Fruit fly (Drosophila melanogaster): ENCODE data around the gene endos.

The endos gene

dm6 chr3L:13993742-13994719 lies 37.5 kb downstream of the endos start, which contains the start of gene CtsK1:
CtsK1 (plus strand) TSS chr3L:13994231.
- TF ChIP-seq insv (optimal IDR thresholded peaks at IDR 0.05), result no peak
- TF ChIP-seq Myc (optimal IDR thresholded peaks at IDR 0.05), result no peak
- TF ChIP-seq h (optimal IDR thresholded peaks at IDR 0.05), result no peak
- no peak for TF ChIP-seq ttk (optimal IDR thresholded peaks at IDR 0.05)
- TF ChIP-seq psq (optimal IDR thresholded peaks at IDR 0.05), result no peak
- no peak for TF ChIP-seq Sin3A (optimal IDR thresholded peaks at IDR 0.05)

- TF ChIP-seq Sin3A (optimal IDR thresholded peaks at IDR 0.05) (no peak), psq (optimal IDR thresholded peaks at IDR 0.05) (no peak), ttk (optimal IDR thresholded peaks at IDR 0.05) (no peak), insv (optimal IDR thresholded peaks at IDR 0.05) (no peak), h (optimal IDR thresholded peaks at IDR 0.05) (no peak), Myc (optimal IDR thresholded peaks at IDR 0.05) (no peak)
These were observed 38.2 kb downstream of the endos start, which contains the start of gene CG17364 for dm6 chr3L:13993233-13993741. CG17364 (minus strand) TSS chr3L:13993400.

DNA sequence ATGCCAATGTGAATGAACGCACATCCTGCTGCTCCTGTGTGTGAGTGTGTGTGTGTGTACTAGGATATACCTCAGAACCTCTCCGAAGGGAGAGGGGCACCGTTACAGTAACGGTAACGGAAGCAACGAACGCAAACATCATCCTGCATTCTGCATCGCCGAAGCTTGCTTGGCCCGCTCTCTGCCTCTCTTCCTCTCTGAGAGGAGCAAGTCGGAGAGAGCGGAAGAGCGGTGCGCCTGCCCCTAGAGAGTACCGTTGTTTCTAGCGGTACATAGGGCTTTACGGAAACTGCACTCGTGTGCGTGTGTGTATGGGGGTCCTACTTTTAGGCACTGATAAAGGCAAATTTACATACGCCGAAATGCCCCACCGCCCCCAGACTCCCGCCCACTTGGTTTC lies 40.2 kb downstream of the endos start:
- TF ChIP-seq psq (optimal IDR thresholded peaks at IDR 0.05) (no peak), insv (optimal IDR thresholded peaks at IDR 0.05) (no peak), h (optimal IDR thresholded peaks at IDR 0.05) (no peak), Myc (optimal IDR thresholded peaks at IDR 0.05) (no peak), Sin3A (optimal IDR thresholded peaks at IDR 0.05) (no peak), ttk (optimal IDR thresholded peaks at IDR 0.05) (no peak)

DNA sequence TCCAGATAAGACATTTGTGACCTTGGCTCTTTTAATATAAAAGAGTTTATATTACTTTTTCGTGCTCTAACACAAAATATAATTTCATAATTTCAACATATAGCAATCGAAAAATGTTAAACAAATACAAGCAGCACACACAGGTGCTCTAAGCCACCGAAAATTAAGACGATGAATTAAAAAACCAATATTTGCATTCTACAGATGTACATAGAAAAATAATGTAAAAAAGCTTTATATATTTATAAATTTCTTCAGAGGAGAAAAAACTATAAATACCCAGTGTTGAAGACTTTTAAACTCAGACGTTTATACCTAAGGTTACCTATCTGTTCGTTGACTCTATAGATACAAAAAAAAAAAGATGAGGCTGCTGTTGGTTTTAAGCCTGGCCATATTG lies 43.9 kb downstream of the endos start, which contains the start of gene CG9040:
CG9040 (plus strand) TSS at position 301 of the 400 bp plus-strand sequence.
- TF ChIP-seq insv (optimal IDR thresholded peaks at IDR 0.05), result no peak
- TF ChIP-seq Myc (optimal IDR thresholded peaks at IDR 0.05), result no peak
- no peak for TF ChIP-seq ttk (optimal IDR thresholded peaks at IDR 0.05)

DNA sequence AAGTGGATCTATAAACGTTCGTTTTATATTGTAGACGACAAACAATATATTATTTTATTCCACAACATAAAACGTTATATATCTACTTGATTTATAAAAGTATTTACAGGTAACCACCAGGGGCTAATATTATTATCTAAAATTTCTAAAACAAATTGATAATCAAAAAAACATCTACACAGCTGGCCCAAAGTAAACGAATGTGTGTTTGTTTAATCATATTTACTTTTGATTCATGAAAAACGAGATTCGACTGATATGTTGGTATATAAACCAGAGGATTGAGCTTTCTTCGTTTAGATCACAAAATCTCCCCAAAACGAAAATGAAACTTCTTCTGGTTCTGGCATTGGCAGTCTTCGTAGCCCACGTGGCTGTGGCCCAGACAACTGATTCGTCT lies 45.2 kb downstream of the endos start, which contains the start of gene CG17362:
CG17362 (plus strand) TSS at position 291 of the 400 bp plus-strand sequence.
- no peak for TF ChIP-seq psq (optimal IDR thresholded peaks at IDR 0.05)
- no peak for TF ChIP-seq h (optimal IDR thresholded peaks at IDR 0.05)
- TF ChIP-seq ttk (optimal IDR thresholded peaks at IDR 0.05), result no peak
- TF ChIP-seq Sin3A (optimal IDR thresholded peaks at IDR 0.05), result no peak
- TF ChIP-seq Myc (optimal IDR thresholded peaks at IDR 0.05), result no peak
- TF ChIP-seq insv (optimal IDR thresholded peaks at IDR 0.05), result no peak

DNA sequence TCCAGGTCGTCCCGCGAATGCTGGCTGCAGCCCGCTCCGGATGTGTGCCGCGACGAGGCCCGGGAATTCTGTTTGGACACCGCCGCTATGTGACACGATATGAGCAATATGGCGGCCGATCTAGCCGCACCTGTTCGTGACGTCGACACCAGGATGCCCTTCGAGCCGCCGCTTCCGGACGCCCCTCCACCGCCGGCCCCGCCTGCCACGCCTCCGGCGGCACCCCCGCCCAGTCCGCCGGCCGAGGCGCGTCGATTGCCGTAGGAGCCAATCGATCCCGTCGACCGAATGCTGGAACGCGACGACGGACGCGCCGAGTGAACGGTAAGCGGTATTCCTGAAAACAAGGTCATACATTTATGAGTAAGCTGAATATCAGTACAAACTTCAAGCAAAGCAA lies 49.0 kb downstream of the endos start:
- TF ChIP-seq psq (optimal IDR thresholded peaks at IDR 0.05) (no peak), h (optimal IDR thresholded peaks at IDR 0.05) (no peak), ttk (optimal IDR thresholded peaks at IDR 0.05) (no peak), insv (optimal IDR thresholded peaks at IDR 0.05) (no peak), Sin3A (optimal IDR thresholded peaks at IDR 0.05) (no peak), Myc (optimal IDR thresholded peaks at IDR 0.05) (no peak)

All from Kc167 (cell line).